Fruit fly (Drosophila melanogaster): ENCODE results near the gene CG7029.

dm6 chr3R:22770887-22771286 is 20.2 kb downstream of the CG7029 start, which contains the start of gene CG43094:
- no peak for TF ChIP-seq CG8478 (optimal IDR thresholded peaks at IDR 0.05)
- TF ChIP-seq CTCF (optimal IDR thresholded peaks at IDR 0.05), result no peak

Measured in S2 (cell line).